Fruit fly (Drosophila melanogaster): ENCODE results near the gene CG46412.

CG46412 gene

dm6 chr3L:11556637-11557036 is 7.2 kb downstream of the CG46412 start:
- TF ChIP-seq Hr4 (GFP tag; optimal IDR thresholded peaks at IDR 0.05) (peak; percentile 31), CG8119 (GFP tag; IDR thresholded peaks at IDR 0.05) (peak; percentile 32; the same call in 2 of the 3 replicates), OdsH (GFP tag; optimal IDR thresholded peaks at IDR 0.05) (peak; percentile 24), esn (GFP tag; optimal IDR thresholded peaks at IDR 0.05) (no peak), CG6163 (GFP tag; IDR thresholded peaks at IDR 0.05) (no peak), CG3032 (tag; optimal IDR thresholded peaks at IDR 0.05) (no peak), CG6792 (GFP tag; optimal IDR thresholded peaks at IDR 0.05) (no peak), CG3919 (GFP tag; optimal IDR thresholded peaks at IDR 0.05) (no peak), dac (GFP tag; optimal IDR thresholded peaks at IDR 0.05) (no peak), CG15336 (GFP tag; IDR thresholded peaks at IDR 0.05) (peak; percentile 55), achi (GFP tag; optimal IDR thresholded peaks at IDR 0.05) (no peak), Eip78C (GFP tag) (peak; percentile 60), acj6 (GFP tag; optimal IDR thresholded peaks at IDR 0.05) (peak; percentile 32), pdm3 (GFP tag; optimal IDR thresholded peaks at IDR 0.05) (peak; percentile 29), CG32006 (GFP tag; optimal IDR thresholded peaks at IDR 0.05) (peak; percentile 62), CG4318 (GFP tag; optimal IDR thresholded peaks at IDR 0.05) (peak; percentile 47), Gug (GFP tag; IDR thresholded peaks at IDR 0.05) (no peak), dsx (GFP tag; optimal IDR thresholded peaks at IDR 0.05; ENCODE audit: poor library complexity, severe bottlenecking) (no peak)

- peak; percentile 80 for TF ChIP-seq Hr4 (GFP tag; optimal IDR thresholded peaks at IDR 0.05)
- TF ChIP-seq CG15336 (GFP tag; IDR thresholded peaks at IDR 0.05): peak; percentile 91
- TF ChIP-seq CG3032 (tag; optimal IDR thresholded peaks at IDR 0.05): peak; percentile 49
- no peak for TF ChIP-seq Hr39 (GFP tag; optimal IDR thresholded peaks at IDR 0.05)
- no peak for TF ChIP-seq Met (GFP tag; optimal IDR thresholded peaks at IDR 0.05)
- TF ChIP-seq Hr38 (GFP tag; optimal IDR thresholded peaks at IDR 0.05): no peak
- no peak for TF ChIP-seq CG8319 (GFP tag; optimal IDR thresholded peaks at IDR 0.05)
- TF ChIP-seq Gug (GFP tag; IDR thresholded peaks at IDR 0.05): no peak; the same call in none of the 2 replicates
- peak; percentile 68 for TF ChIP-seq Lpt (GFP tag; optimal IDR thresholded peaks at IDR 0.05)
- TF ChIP-seq CG10669 (GFP tag; optimal IDR thresholded peaks at IDR 0.05): peak; percentile 53
- TF ChIP-seq CG6854 (GFP tag; optimal IDR thresholded peaks at IDR 0.05): no peak
- TF ChIP-seq CG8119 (GFP tag; IDR thresholded peaks at IDR 0.05): peak; percentile 92
- peak; percentile 60 for TF ChIP-seq dsx (GFP tag; optimal IDR thresholded peaks at IDR 0.05; ENCODE audit: poor library complexity, severe bottlenecking)
- peak; percentile 63 for TF ChIP-seq CG6276 (GFP tag; optimal IDR thresholded peaks at IDR 0.05)
- TF ChIP-seq Ets96B (tag; optimal IDR thresholded peaks at IDR 0.05): peak; percentile 64
- no peak for TF ChIP-seq Blimp-1 (GFP tag; optimal IDR thresholded peaks at IDR 0.05)
- TF ChIP-seq vri (GFP tag; optimal IDR thresholded peaks at IDR 0.05): no peak
- TF ChIP-seq CG6163 (GFP tag; IDR thresholded peaks at IDR 0.05): 0 out of 3 replicates have a peak, but pooled peaks have one; percentile 11
- no peak for TF ChIP-seq Smox (GFP tag; optimal IDR thresholded peaks at IDR 0.05)
- TF ChIP-seq esn (GFP tag; optimal IDR thresholded peaks at IDR 0.05): no peak
- peak; percentile 80 for TF ChIP-seq fkh (GFP tag; optimal IDR thresholded peaks at IDR 0.05)
- peak; percentile 48 for TF ChIP-seq pdm3 (GFP tag; optimal IDR thresholded peaks at IDR 0.05)
- TF ChIP-seq Sox102F (GFP tag; optimal IDR thresholded peaks at IDR 0.05): no peak
- no peak for TF ChIP-seq dac (GFP tag; optimal IDR thresholded peaks at IDR 0.05)
- TF ChIP-seq lz (GFP tag; optimal IDR thresholded peaks at IDR 0.05): no peak
- TF ChIP-seq OdsH (GFP tag; optimal IDR thresholded peaks at IDR 0.05): peak; percentile 59
- peak; percentile 27 for TF ChIP-seq fd59A (GFP tag; optimal IDR thresholded peaks at IDR 0.05)
- TF ChIP-seq CG6808 (GFP tag; optimal IDR thresholded peaks at IDR 0.05): peak; percentile 54
- TF ChIP-seq acj6 (GFP tag; optimal IDR thresholded peaks at IDR 0.05): peak; percentile 23
- TF ChIP-seq CG9139 (GFP tag; optimal IDR thresholded peaks at IDR 0.05): peak; percentile 40
- peak; percentile 41 for TF ChIP-seq achi (GFP tag; optimal IDR thresholded peaks at IDR 0.05)
- TF ChIP-seq CG11294 (GFP tag; IDR thresholded peaks at IDR 0.05): no peak; the same call in 1 of the 2 replicates
- TF ChIP-seq Eip75B (GFP tag; optimal IDR thresholded peaks at IDR 0.05): peak; percentile 28
- TF ChIP-seq cyc (GFP tag; optimal IDR thresholded peaks at IDR 0.05): no peak
- peak; percentile 65 to 91 for TF ChIP-seq ss (GFP tag; optimal IDR thresholded peaks at IDR 0.05)
- peak; percentile 33 for TF ChIP-seq CG11762 (GFP tag; optimal IDR thresholded peaks at IDR 0.05; ENCODE audit: insufficient read depth)
- TF ChIP-seq CG34406 (GFP tag; optimal IDR thresholded peaks at IDR 0.05): peak; percentile 43
- peak; percentile 37 for TF ChIP-seq CG1621 (tag; optimal IDR thresholded peaks at IDR 0.05)
- TF ChIP-seq Sox15 (GFP tag; optimal IDR thresholded peaks at IDR 0.05): no peak
- TF ChIP-seq CG11902 (GFP tag; optimal IDR thresholded peaks at IDR 0.05): no peak
- TF ChIP-seq spab (GFP tag; optimal IDR thresholded peaks at IDR 0.05): peak; percentile 48
Measured at dm6 chr3L:11555662-11556460, 8.0 kb downstream of the CG46412 start.
